Fruit fly (Drosophila melanogaster): ENCODE results near the gene CG2267.

CG2267 gene

DNA sequence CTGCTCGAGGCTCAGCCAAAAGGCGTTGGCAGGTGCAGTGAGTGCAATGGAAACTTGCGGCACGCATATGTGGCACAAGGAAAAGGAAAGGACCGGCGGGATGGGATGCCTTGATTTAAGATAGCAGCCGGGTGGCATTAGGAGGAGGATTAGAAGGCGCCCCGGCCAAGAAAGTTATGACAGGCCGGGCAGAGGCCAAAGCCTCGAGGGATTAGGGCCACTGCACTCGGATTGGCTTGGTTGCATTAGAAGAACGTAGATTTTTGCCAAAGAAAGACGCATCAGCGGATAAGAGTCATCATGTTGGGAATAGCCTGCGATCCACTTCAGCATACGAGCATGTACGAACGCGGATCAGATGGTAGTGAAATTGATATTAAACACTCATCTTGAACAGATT is 32.1 kb downstream of the CG2267 start, which contains the start of gene CG31019:
TSS of gene CG31019 (plus strand) at position 301 of the 400 bp plus-strand sequence.
- no peak for TF ChIP-seq CG17801 (GFP tag; optimal IDR thresholded peaks at IDR 0.05; ENCODE audit: partially characterized antibody)

DNA sequence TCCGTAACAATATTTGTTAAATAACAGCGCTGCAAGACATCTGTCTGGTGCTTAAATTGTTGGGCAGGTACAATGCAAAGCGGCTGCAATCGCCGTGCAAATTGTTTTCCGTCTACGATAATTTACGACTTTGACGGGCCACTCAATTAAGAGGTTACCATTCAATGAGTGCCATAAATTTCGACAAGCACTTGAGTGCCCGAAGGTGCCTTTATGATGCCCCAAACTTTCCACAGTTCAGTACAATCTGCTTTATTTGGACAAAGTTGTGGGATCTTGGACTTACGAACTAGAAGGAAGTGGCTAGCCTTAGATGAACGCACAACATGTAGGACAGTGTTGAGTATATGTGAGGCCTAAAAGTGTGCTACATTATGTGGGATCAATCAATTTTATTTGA is 36.1 kb downstream of the CG2267 start:
- no peak for TF ChIP-seq CG17801 (GFP tag; optimal IDR thresholded peaks at IDR 0.05; ENCODE audit: partially characterized antibody)

DNA sequence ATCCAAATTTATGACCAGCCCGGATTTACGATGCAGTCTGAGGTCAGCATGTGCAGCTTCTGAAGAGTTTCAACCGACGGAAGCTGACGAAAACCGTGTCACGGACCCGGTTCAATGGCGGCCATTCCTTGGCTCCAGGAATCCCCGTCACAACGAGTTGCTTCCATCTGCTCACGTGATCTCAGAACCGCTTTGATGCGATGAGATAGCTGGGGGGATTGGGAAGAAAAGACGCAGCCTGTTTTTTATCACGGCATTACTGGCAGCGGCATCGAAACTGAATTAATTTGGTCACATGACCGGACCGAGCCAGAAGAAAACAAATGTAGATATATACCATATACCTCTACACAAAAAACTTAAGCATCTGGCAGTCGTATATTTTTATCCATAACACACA is 38.0 kb downstream of the CG2267 start:
- no peak for TF ChIP-seq CG17801 (GFP tag; optimal IDR thresholded peaks at IDR 0.05; ENCODE audit: partially characterized antibody)

DNA sequence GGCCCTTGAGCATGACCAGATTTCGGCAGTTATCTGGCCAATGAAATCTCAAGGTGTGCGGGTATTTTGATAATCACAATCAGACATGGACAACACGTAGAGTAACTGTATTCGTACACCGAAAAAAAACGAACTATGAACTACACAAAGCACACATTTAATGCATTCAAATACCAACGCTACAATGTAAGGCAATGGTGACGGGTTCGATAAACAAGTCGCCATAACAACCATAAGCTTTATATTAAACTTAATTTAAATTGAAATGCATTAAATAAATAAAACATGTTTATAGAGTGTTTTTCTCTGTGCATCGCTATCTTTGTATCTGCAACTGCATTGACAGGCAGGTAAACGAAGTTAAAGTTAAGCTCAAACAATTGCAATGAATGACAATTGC is 38.6 kb downstream of the CG2267 start:
- TF ChIP-seq CG17801 (GFP tag; optimal IDR thresholded peaks at IDR 0.05; ENCODE audit: partially characterized antibody) = no peak

DNA sequence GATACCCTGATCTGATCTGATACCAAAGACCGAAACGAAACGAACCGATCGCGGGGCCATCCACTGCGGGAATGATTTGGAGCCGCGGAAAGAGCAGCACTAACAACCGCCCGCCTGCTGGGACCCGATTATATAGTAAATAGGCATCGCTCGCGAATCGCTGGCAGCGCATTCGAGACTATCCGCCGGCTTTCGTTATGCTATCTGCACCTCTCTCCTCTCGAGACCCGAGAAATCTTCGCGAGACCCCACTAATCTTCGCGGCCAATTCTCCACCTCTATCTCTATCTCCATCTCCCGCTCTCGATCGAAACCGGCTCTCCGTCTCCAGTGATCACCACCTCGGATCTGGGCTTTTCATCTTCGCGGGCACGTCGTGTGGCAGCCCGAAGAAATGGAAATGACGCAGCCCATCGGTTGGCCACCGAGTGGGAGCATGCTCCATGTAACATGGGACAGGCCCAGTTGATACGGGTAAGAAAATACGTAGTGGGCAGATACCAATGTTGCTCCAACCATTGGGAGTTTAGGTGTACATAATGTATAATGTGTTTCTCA is 41.6 kb downstream of the CG2267 start, which contains the start of gene CG9717:
TSS of gene CG9717 (minus strand) at position 107 of the 558 bp plus-strand sequence.
- no peak for TF ChIP-seq CG17801 (GFP tag; optimal IDR thresholded peaks at IDR 0.05; ENCODE audit: partially characterized antibody)

DNA sequence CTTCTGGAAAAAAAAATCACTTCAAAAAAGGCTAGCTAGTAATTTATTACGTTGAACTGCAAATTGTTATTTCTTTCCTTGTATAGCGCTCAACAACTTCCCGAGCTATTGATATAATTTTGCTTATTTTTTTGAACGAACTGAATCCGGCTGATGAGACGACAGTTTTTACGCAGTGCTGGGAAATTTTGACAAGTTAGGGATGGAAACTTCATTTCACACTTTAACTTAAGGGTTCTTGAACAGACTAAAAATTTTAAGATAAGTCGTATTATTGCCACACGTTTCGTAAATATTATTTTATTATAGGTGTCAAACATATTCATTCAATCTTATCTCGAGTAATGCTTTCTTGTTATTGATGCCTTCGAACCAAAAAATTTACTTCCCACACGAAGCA is 45.3 kb downstream of the CG2267 start, which contains the start of gene Rpt6R:
TSS of gene Rpt6R (minus strand) at position 156 of the 400 bp plus-strand sequence.
- no peak for TF ChIP-seq CG17801 (GFP tag; optimal IDR thresholded peaks at IDR 0.05; ENCODE audit: partially characterized antibody)

DNA sequence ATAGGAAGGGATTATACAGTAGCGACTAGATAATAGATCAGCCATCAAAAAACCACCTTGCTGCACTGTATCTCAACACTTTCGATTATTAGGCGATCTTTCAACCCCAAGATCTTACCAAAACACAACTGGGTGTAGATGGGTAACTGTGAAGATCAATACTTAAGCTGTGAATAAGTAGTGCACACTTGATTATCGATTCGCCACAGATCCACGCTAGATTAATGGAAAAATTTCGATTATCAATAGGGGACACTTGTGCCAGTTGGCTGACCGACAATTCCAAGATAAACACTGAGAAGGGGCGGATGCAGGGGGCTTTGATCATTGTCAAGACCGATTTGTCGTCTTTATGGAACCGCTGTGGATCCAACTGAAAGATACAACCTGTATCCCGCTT is 49.7 kb downstream of the CG2267 start, which contains the start of gene CG9702:
TSS of gene CG9702 (plus strand) at position 301 of the 400 bp plus-strand sequence.
- no peak for TF ChIP-seq CG17801 (GFP tag; optimal IDR thresholded peaks at IDR 0.05; ENCODE audit: partially characterized antibody)

All from ovary, adult (tissue).